Fruit fly (Drosophila melanogaster): ENCODE results near the gene Mettl2.
A peak's percentile ranks its signal among the peaks of the same experiment; 100 is the strongest.

DNA sequence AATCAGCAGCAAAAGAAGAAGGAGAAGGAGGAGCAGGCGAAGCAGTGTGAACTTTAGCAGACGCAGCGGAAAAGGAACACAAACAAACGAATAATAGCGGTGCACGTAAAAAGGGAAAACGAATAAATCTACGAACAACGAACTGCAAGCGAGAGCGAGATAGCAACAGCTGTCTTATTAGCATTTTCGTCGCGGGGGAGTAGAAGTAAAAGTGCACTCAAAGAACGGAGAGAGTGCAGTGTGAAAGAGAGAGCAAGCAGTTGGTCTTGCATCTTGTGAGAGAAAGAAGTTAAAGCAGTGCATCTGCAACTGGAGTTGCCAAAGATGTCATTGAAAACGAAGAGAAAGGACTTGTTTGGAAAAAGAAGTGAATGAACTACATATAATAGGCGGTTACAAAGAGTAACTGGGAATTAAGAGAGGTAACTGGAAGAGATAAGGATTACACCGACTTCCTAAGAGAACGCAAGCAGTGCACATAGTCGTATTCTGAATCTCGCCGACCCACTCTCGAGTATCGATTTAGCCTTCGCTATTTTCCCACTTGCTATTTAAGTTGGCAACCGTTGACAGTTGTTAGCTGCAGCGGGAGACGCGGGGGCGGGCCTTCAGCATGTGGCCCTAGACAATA lies 46.1 kb downstream of the Mettl2 start:
- TF ChIP-seq toe (GFP tag; optimal IDR thresholded peaks at IDR 0.05) (no peak), pad (GFP tag; optimal IDR thresholded peaks at IDR 0.05) (peak; percentile 58), CG7045 (GFP tag; optimal IDR thresholded peaks at IDR 0.05) (no peak), CG12768 (GFP tag; optimal IDR thresholded peaks at IDR 0.05) (no peak), CG14711 (tag; optimal IDR thresholded peaks at IDR 0.05) (no peak), bab1 (GFP tag; optimal IDR thresholded peaks at IDR 0.05) (no peak), kay (GFP tag; ENCODE audit: borderline replicate concordance) (no peak), CG1620 (GFP tag; optimal IDR thresholded peaks at IDR 0.05) (no peak), CG33017 (tag; optimal IDR thresholded peaks at IDR 0.05) (no peak), Mnt (GFP tag; optimal IDR thresholded peaks at IDR 0.05) (no peak)

Measured in whole organism, adult.